Worm (Caenorhabditis elegans) whole organism, early embryonic: ENCODE results near the gene F31D4.5.

ENCODE experiments used
- aly-1 ChIP-seq: sonication (generic microtip); optimal IDR thresholded peaks from 2 replicates; lab custom pipeline; 2016; ENCODE audit warnings: missing genetic modification characterization, missing compliant biosample characterization
- ama-1 ChIP-seq: fragments of 150-350 bp; optimal IDR thresholded peaks from 2 replicates; lab custom pipeline; 2014
- ceh-13 ChIP-seq: fragments of 200-800 bp; sonication (Bioruptor generic); optimal IDR thresholded peaks from 2 replicates; lab custom pipeline; 2018; ENCODE audit warnings: mild to moderate bottlenecking, missing genetic modification characterization, missing compliant biosample characterization
- ets-7 ChIP-seq: sonication (generic microtip); optimal IDR thresholded peaks from 2 replicates; lab custom pipeline; 2016; ENCODE audit warnings: missing genotype, missing genetic modification characterization, missing compliant biosample characterization
- hmbx-1 ChIP-seq: sonication (generic microtip); optimal IDR thresholded peaks from 2 replicates; lab custom pipeline; 2016; ENCODE audit warnings: mild to moderate bottlenecking, missing genetic modification characterization, missing compliant biosample characterization
- hnd-1 ChIP-seq: sonication (generic microtip); optimal IDR thresholded peaks from 2 replicates; lab custom pipeline; 2016; ENCODE audit warnings: missing genetic modification characterization, missing compliant biosample characterization
- tbx-11 ChIP-seq: fragments of 200-800 bp; sonication (Bioruptor generic); IDR thresholded peaks from 2 replicates; pipeline ENCODE4 v1.3.6; 2022; ENCODE audit warnings: missing genetic modification characterization, missing compliant biosample characterization

ce11 chrV:20870633-20871032 is 16.8 kb downstream of the F31D4.5 start:
- TF ChIP-seq ama-1 (lab: Kevin White, UChicago): no peak
- no peak for TF ChIP-seq aly-1 (tag; lab: Kevin White, UChicago)
- TF ChIP-seq hnd-1: no peak
- no peak for TF ChIP-seq ets-7
- no peak for TF ChIP-seq hmbx-1 (tag; lab: Kevin White, UChicago)
- TF ChIP-seq tbx-11 (GFP tag; lab: Robert Waterston, UW): no peak
- TF ChIP-seq ceh-13 (GFP tag; lab: Kevin White, UChicago): no peak
